Fruit fly (Drosophila melanogaster) whole organism, embryonic: ENCODE data around the gene SMC3.

ENCODE experiments used
- Aef1 ChIP-seq: fragments of 200-800 bp; sonication (Bioruptor generic); IDR thresholded peaks from 3 replicates; pipeline ENCODE4 v1.3.6; 2022; ENCODE audit warnings: missing biosample characterization, missing genetic modification characterization
- BEAF-32 ChIP-seq: fragments of 200-800 bp; sonication (Bioruptor generic); optimal IDR thresholded peaks from 3 replicates; lab custom pipeline; 2017; ENCODE audit warnings: missing biosample characterization, missing genetic modification characterization, mild to moderate bottlenecking, moderate library complexity, missing genetic modification reagents
- C15 ChIP-seq: fragments of 200-800 bp; sonication (Bioruptor generic); IDR thresholded peaks from 3 replicates; pipeline ENCODE4 v1.3.6; 2022; ENCODE audit warnings: missing biosample characterization, missing genetic modification characterization
- CG10274 ChIP-seq: fragments of 200-800 bp; sonication (Bioruptor generic); optimal IDR thresholded peaks from 3 replicates; lab custom pipeline; 2017; ENCODE audit warnings: missing biosample characterization, mild to moderate bottlenecking, missing genetic modification characterization
- CG13123 ChIP-seq: fragments of 200-800 bp; sonication (Bioruptor generic); optimal IDR thresholded peaks from 2 replicates; lab custom pipeline; 2016; ENCODE audit warnings: missing biosample characterization, missing genetic modification characterization
- CG14050 ChIP-seq: fragments of 200-800 bp; sonication (Bioruptor generic); IDR thresholded peaks from 3 replicates; pipeline ENCODE4 v1.3.6; 2022; ENCODE audit warnings: missing biosample characterization, missing genetic modification characterization
- CG15479 ChIP-seq: fragments of 200-800 bp; sonication (Bioruptor generic); optimal IDR thresholded peaks from 3 replicates; lab custom pipeline; 2019; ENCODE audit warnings: missing biosample characterization, mild to moderate bottlenecking, missing genetic modification characterization, moderate library complexity
- CG15514 ChIP-seq: fragments of 200-800 bp; sonication (Bioruptor generic); optimal IDR thresholded peaks from 3 replicates; lab custom pipeline; 2017; ENCODE audit warnings: missing biosample characterization, missing genetic modification characterization, mild to moderate bottlenecking, moderate library complexity, missing genetic modification reagents
- CG18262 ChIP-seq: fragments of 200-800 bp; optimal IDR thresholded peaks from 3 replicates; lab custom pipeline; 2019; ENCODE audit warnings: missing biosample characterization, mild to moderate bottlenecking, missing genetic modification characterization, moderate library complexity
- CG2120 ChIP-seq: fragments of 200-800 bp; sonication (Bioruptor generic); optimal IDR thresholded peaks from 3 replicates; lab custom pipeline; 2016; ENCODE audit warnings: missing biosample characterization, missing genetic modification characterization
- CG2199 ChIP-seq: fragments of 200-800 bp; sonication (Bioruptor generic); IDR thresholded peaks from 3 replicates; pipeline ENCODE4 v1.3.6; 2022; ENCODE audit warnings: missing biosample characterization, missing genetic modification characterization
- CG4617 ChIP-seq: fragments of 200-800 bp; sonication (Bioruptor generic); optimal IDR thresholded peaks from 3 replicates; lab custom pipeline; 2016; ENCODE audit warnings: missing biosample characterization, missing genetic modification characterization, borderline replicate concordance
- CG4854 ChIP-seq: fragments of 200-800 bp; sonication (Bioruptor generic); optimal IDR thresholded peaks from 2 replicates; lab custom pipeline; 2016; ENCODE audit warnings: missing biosample characterization, missing genetic modification characterization, inconsistent platforms
- CG6689 ChIP-seq: fragments of 200-800 bp; sonication (Bioruptor generic); IDR thresholded peaks from 2 replicates; pipeline ENCODE4 v1.3.6; 2022; ENCODE audit warnings: missing biosample characterization, missing genetic modification characterization
- CG8281 ChIP-seq: fragments of 200-800 bp; sonication (Bioruptor generic); optimal IDR thresholded peaks from 2 replicates; lab custom pipeline; 2018; ENCODE audit warnings: missing biosample characterization, mild to moderate bottlenecking, missing genetic modification characterization, moderate library complexity
- CG8290 ChIP-seq, 3 experiments: fragments of 200-800 bp; sonication (Bioruptor generic); optimal IDR thresholded peaks; 2 replicates each; lab custom pipeline; 2016 to 2019; ENCODE audit warnings: missing biosample characterization in 3 of 3, missing genetic modification characterization in 3 of 3, mild to moderate bottlenecking in 2 of 3, moderate library complexity in 1 of 3
- CG9437 ChIP-seq: fragments of 200-800 bp; sonication (Bioruptor generic); optimal IDR thresholded peaks from 2 replicates; lab custom pipeline; 2018; ENCODE audit warnings: missing biosample characterization, mild to moderate bottlenecking, missing genetic modification characterization
- CG9876 ChIP-seq: fragments of 200-800 bp; sonication (Bioruptor generic); optimal IDR thresholded peaks from 2 replicates; lab custom pipeline; 2016; ENCODE audit warnings: missing biosample characterization, missing genetic modification characterization
- Dfd ChIP-seq, 2 experiments: fragments of >200 bp; optimal IDR thresholded peaks; 2 replicates each; lab custom pipeline; 2017; ENCODE audit warnings: missing biosample characterization in 2 of 2, missing genetic modification characterization in 2 of 2
- Dip2 ChIP-seq: fragments of 200-800 bp; sonication (Bioruptor generic); IDR thresholded peaks from 2 replicates; pipeline ENCODE4 v1.3.6; 2022; ENCODE audit warnings: missing biosample characterization, missing genetic modification characterization
- Dll ChIP-seq: fragments of 200-800 bp; sonication (Bioruptor generic); IDR thresholded peaks from 4 replicates; pipeline ENCODE4 v1.3.6; 2022; ENCODE audit warnings: missing biosample characterization, missing genetic modification characterization; ENCODE audit not compliant: partially characterized antibody
- Lhr ChIP-seq: fragments of 200-800 bp; sonication (Bioruptor generic); optimal IDR thresholded peaks from 3 replicates; lab custom pipeline; 2017; ENCODE audit warnings: mild to moderate bottlenecking, missing biosample characterization, missing genetic modification reagents, missing genetic modification characterization
- MBD-R2 ChIP-seq: fragments of 200-800 bp; sonication (Bioruptor generic); IDR thresholded peaks from 2 replicates; pipeline ENCODE4 v1.3.6; 2022; ENCODE audit warnings: missing biosample characterization, missing genetic modification characterization
- Mad ChIP-seq: fragments of 200-800 bp; sonication (Bioruptor generic); optimal IDR thresholded peaks from 2 replicates; lab custom pipeline; 2016; ENCODE audit warnings: missing biosample characterization, missing genetic modification characterization
- Meics ChIP-seq: fragments of 200-800 bp; sonication (Bioruptor generic); optimal IDR thresholded peaks from 2 replicates; lab custom pipeline; 2017; ENCODE audit warnings: missing biosample characterization, mild to moderate bottlenecking, missing genetic modification characterization
- Opbp ChIP-seq: fragments of 200-800 bp; sonication (Bioruptor generic); IDR thresholded peaks from 3 replicates; pipeline ENCODE4 v1.3.6; 2022; ENCODE audit warnings: missing biosample characterization, missing genetic modification characterization; ENCODE audit not compliant: partially characterized antibody
- Rfx ChIP-seq: fragments of 200-800 bp; sonication (Bioruptor generic); IDR thresholded peaks from 2 replicates; pipeline ENCODE4 v1.3.6; 2022; ENCODE audit warnings: missing biosample characterization, missing genetic modification characterization
- Stat92E ChIP-seq, 3 experiments: fragments of >200 bp in 2 of 3; fragments of 200-800 bp in 1 of 3; sonication (Bioruptor generic) in 1 of 3; optimal IDR thresholded peaks; 2 replicates each; lab custom pipeline; 2017 to 2019; ENCODE audit warnings: missing biosample characterization in 3 of 3, missing genetic modification characterization in 3 of 3, mild to moderate bottlenecking in 1 of 3, moderate library complexity in 1 of 3
- Trl ChIP-seq, 3 experiments: fragments of >200 bp in 2 of 3; fragments of 200-800 bp in 1 of 3; sonication (Bioruptor generic) in 1 of 3; optimal IDR thresholded peaks; 2 replicates in 1 of 3; 3 replicates in 2 of 3; lab custom pipeline; 2016 to 2017; ENCODE audit warnings: missing biosample characterization in 1 of 3, missing genetic modification characterization in 1 of 3
- btn ChIP-seq: fragments of 200-800 bp; sonication (Bioruptor generic); optimal IDR thresholded peaks from 2 replicates; lab custom pipeline; 2016; ENCODE audit warnings: missing biosample characterization, missing genetic modification characterization
- cato ChIP-seq: fragments of 200-800 bp; sonication (Bioruptor generic); optimal IDR thresholded peaks from 2 replicates; lab custom pipeline; 2016; ENCODE audit warnings: missing biosample characterization, missing genetic modification characterization, borderline replicate concordance
- dati ChIP-seq: fragments of 200-800 bp; sonication (Bioruptor generic); IDR thresholded peaks from 2 replicates; pipeline ENCODE4 v1.3.6; 2022; ENCODE audit warnings: missing biosample characterization, missing genetic modification characterization
- ems ChIP-seq: fragments of 200-800 bp; sonication (Bioruptor generic); optimal IDR thresholded peaks from 3 replicates; lab custom pipeline; 2016; ENCODE audit warnings: missing biosample characterization, missing genetic modification characterization
- eve ChIP-seq, 2 experiments: fragments of >200 bp; optimal IDR thresholded peaks; 2 replicates each; lab custom pipeline; 2017; ENCODE audit warnings: missing biosample characterization in 2 of 2, missing genetic modification characterization in 2 of 2
- ewg ChIP-seq: fragments of 200-800 bp; sonication (Bioruptor generic); optimal IDR thresholded peaks from 3 replicates; lab custom pipeline; 2017; ENCODE audit warnings: mild to moderate bottlenecking, missing biosample characterization, missing genetic modification reagents, missing genetic modification characterization
- gcm2 ChIP-seq: fragments of 200-800 bp; sonication (Bioruptor generic); optimal IDR thresholded peaks from 2 replicates; lab custom pipeline; 2016; ENCODE audit warnings: missing biosample characterization, missing genetic modification characterization
- hth ChIP-seq: fragments of >200 bp; optimal IDR thresholded peaks from 2 replicates; lab custom pipeline; 2017; ENCODE audit warnings: inconsistent platforms
- kah ChIP-seq: fragments of 200-800 bp; sonication (Bioruptor generic); optimal IDR thresholded peaks from 2 replicates; lab custom pipeline; 2018; ENCODE audit warnings: missing biosample characterization, mild to moderate bottlenecking, missing genetic modification characterization
- ken ChIP-seq: fragments of 200-800 bp; sonication (Bioruptor generic); IDR thresholded peaks from 3 replicates; pipeline ENCODE4 v1.3.6; 2022; ENCODE audit warnings: missing biosample characterization, missing genetic modification characterization
- nerfin-2 ChIP-seq: fragments of 200-800 bp; sonication (Bioruptor generic); IDR thresholded peaks from 2 replicates; pipeline ENCODE4 v1.3.6; 2022; ENCODE audit warnings: missing biosample characterization, missing genetic modification characterization; ENCODE audit not compliant: partially characterized antibody
- odd ChIP-seq: fragments of 200-800 bp; sonication (Bioruptor generic); optimal IDR thresholded peaks from 2 replicates; lab custom pipeline; 2017; ENCODE audit warnings: missing biosample characterization, mild to moderate bottlenecking, missing genetic modification characterization
- sisA ChIP-seq: fragments of 200-800 bp; sonication (Bioruptor generic); IDR thresholded peaks from 2 replicates; pipeline ENCODE4 v1.3.6; 2022; ENCODE audit warnings: missing biosample characterization, missing genetic modification characterization
- sna ChIP-seq: fragments of 200-800 bp; sonication (Bioruptor generic); IDR thresholded peaks from 2 replicates; pipeline ENCODE4 v1.3.6; 2022; ENCODE audit warnings: missing biosample characterization, missing genetic modification characterization; ENCODE audit not compliant: partially characterized antibody
- sob ChIP-seq: fragments of 200-800 bp; sonication (Bioruptor generic); IDR thresholded peaks from 2 replicates; pipeline ENCODE4 v1.3.6; 2022; ENCODE audit warnings: missing biosample characterization, missing genetic modification characterization
- toy ChIP-seq: fragments of 200-800 bp; sonication (Bioruptor generic); IDR thresholded peaks from 2 replicates; pipeline ENCODE4 v1.3.6; 2022; ENCODE audit warnings: missing biosample characterization, missing genetic modification characterization
- unpg ChIP-seq: fragments of 200-800 bp; sonication (Bioruptor generic); optimal IDR thresholded peaks from 3 replicates; lab custom pipeline; 2018; ENCODE audit warnings: missing biosample characterization, mild to moderate bottlenecking, missing genetic modification characterization, moderate library complexity
- zen ChIP-seq: fragments of 200-800 bp; sonication (Bioruptor generic); optimal IDR thresholded peaks from 3 replicates; lab custom pipeline; 2018; ENCODE audit warnings: missing biosample characterization, mild to moderate bottlenecking, missing genetic modification characterization, moderate library complexity

SMC3 gene

dm6 chrX:16559514-16560510 lies 33.4 kb downstream of the SMC3 start, which contains the start of gene Pp2B-14D (continued):
- TF ChIP-seq ems (no peak), kah (GFP tag; lab: Kevin White, UChicago) (no peak), CG14050 (no peak), Lhr (peak; percentile 23), CG2199 (GFP tag; lab: Robert Waterston, UW) (0 out of 3 replicates have a peak, but pooled peaks have one; percentile 42), cato (GFP tag; lab: Kevin White, UChicago) (no peak), CG8281 (tag; lab: Kevin White, UChicago) (no peak), CG4617 (peak; percentile 53), sob (GFP tag; lab: Robert Waterston, UW) (0 out of 2 replicates have a peak, but pooled peaks have one; percentile 6), odd (no peak), zen (tag; lab: Kevin White, UChicago) (peak; percentile 28), BEAF-32 (GFP tag; lab: Kevin White, UChicago) (peak; percentile 41), btn (no peak), toy (no peak), Dfd (GFP tag; optimal IDR thresholded peaks at IDR 0.05; lab: Kevin White, UChicago) (peak in 1 of 2 experiments; percentile 13), hth (no peak), Meics (no peak), ken (GFP tag; lab: Robert Waterston, UW) (no peak), nerfin-2 (GFP tag; lab: Robert Waterston, UW) (no peak), sna (no peak), unpg (GFP tag; lab: Kevin White, UChicago) (no peak), Aef1 (GFP tag; lab: Robert Waterston, UW) (peak; percentile 34; the same call in 1 of the 3 replicates), Dip2 (GFP tag; lab: Robert Waterston, UW) (no peak), CG15514 (peak; percentile 35), Mad (no peak), CG4854 (no peak), CG9876 (GFP tag; lab: Kevin White, UChicago) (no peak), Rfx (GFP tag; lab: Robert Waterston, UW) (0 out of 2 replicates have a peak, but pooled peaks have one; percentile 6), CG13123 (GFP tag; lab: Kevin White, UChicago) (no peak), Trl (optimal IDR thresholded peaks at IDR 0.05; lab: Kevin White, UChicago) (peak; percentile 98 to 99), Trl (GFP tag; optimal IDR thresholded peaks at IDR 0.05; lab: Kevin White, UChicago) (no peak), MBD-R2 (GFP tag; lab: Robert Waterston, UW) (peak; percentile 30; the same call in 1 of the 2 replicates), CG18262 (tag; lab: Kevin White, UChicago) (peak; percentile 6), CG2120 (GFP tag; lab: Kevin White, UChicago) (peak; percentile 16), dati (no peak), CG15479 (no peak), Opbp (GFP tag; lab: Robert Waterston, UW) (0 out of 3 replicates have a peak, but pooled peaks have one; percentile 40), CG8290 (GFP tag; optimal IDR thresholded peaks at IDR 0.05; lab: Kevin White, UChicago) (no peak), CG8290 (tag; optimal IDR thresholded peaks at IDR 0.05; lab: Kevin White, UChicago) (peak in 1 of 2 experiments; percentile 37), CG10274 (GFP tag; lab: Kevin White, UChicago) (no peak), CG6689 (peak; percentile 81), Dll (GFP tag; lab: Robert Waterston, UW) (no peak), eve (GFP tag; optimal IDR thresholded peaks at IDR 0.05; lab: Kevin White, UChicago) (no peak), Stat92E (GFP tag; optimal IDR thresholded peaks at IDR 0.05; lab: Kevin White, UChicago) (peak in 1 of 3 experiments; percentile 1), CG9437 (peak; percentile 11), gcm2 (GFP tag; lab: Kevin White, UChicago) (no peak), sisA (GFP tag; lab: Robert Waterston, UW) (no peak), C15 (no peak), ewg (GFP tag; lab: Kevin White, UChicago) (no peak)
